Worm (Caenorhabditis elegans) whole organism, L4/young adult: ENCODE measurements around the gene rer-1.

Source experiments
- W03F9.2 ChIP-seq: fragments of 150-350 bp; optimal IDR thresholded peaks from 2 replicates; lab custom pipeline; 2014; ENCODE audit warnings: missing biosample characterization, missing genetic modification characterization
- dao-5 ChIP-seq: sonication (generic microtip); optimal IDR thresholded peaks from 2 replicates; lab custom pipeline; 2016; ENCODE audit warnings: missing genotype, missing genetic modification characterization, moderate library complexity, missing compliant biosample characterization
- him-1 ChIP-seq: sonication (generic microtip); optimal IDR thresholded peaks from 2 replicates; lab custom pipeline; 2016; ENCODE audit warnings: missing genotype, missing genetic modification reagents, missing genetic modification characterization, missing compliant biosample characterization

DNA sequence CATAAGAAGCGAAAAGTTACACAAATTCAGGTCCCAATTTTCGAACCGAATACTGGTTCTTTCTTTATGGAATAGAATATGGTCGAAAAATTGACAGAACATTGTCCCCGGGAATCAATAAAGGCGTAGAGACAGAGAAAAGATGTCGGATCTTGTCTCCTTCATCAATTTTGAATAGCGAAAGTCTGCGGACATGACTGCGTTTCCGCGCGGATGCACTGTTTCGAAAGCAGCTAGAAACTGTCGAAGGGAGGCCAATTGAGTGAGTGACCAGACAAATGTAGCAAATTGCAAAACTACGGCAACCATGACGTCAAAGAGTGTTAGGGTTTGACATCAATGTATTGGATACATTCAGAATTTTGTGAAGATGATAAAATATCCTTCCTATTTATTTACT lies 45.4 kb downstream of the rer-1 start:
- TF ChIP-seq dao-5 (tag; lab: Kevin White, UChicago) = no peak
- no peak for TF ChIP-seq him-1
- no peak for TF ChIP-seq W03F9.2
